Worm (Caenorhabditis elegans): ENCODE data around the gene T28A11.20.

DNA sequence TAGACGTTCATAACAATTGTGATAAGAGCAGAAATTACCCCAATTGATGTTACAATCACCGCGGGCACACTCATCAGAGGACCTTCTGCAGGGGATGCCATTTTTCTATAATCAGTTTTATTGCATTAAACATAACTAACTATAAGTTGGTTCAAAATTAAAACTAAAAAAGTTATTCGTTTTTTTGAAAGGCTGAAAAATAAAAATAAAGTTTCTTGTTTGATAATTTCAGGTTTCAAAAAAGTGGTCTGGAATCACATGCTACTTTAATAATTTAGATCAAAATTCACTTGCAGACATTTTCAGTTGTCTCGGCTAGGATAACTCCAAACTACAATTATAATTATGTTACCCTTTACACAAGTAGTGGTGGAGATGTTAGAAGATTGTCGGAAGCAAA is 28.8 kb upstream of the T28A11.20 start, which contains the start of gene srbc-1:
- no peak for TF ChIP-seq F13C5.2 (tag; optimal IDR thresholded peaks at IDR 0.05)
- no peak for TF ChIP-seq hmbx-1 (tag; optimal IDR thresholded peaks at IDR 0.05)
- TF ChIP-seq flt-1 (GFP tag; IDR thresholded peaks at IDR 0.05): no peak
- TF ChIP-seq tbx-11 (GFP tag; IDR thresholded peaks at IDR 0.05): no peak
- TF ChIP-seq hnd-1 (tag; optimal IDR thresholded peaks at IDR 0.05): no peak
- no peak for TF ChIP-seq tbx-37 (GFP tag; conservative IDR thresholded peaks at IDR 0.05)

All from whole organism, early embryonic.